Fruit fly (Drosophila melanogaster) whole organism: ENCODE data around the gene h-cup.

Experiments
- CG8478 ChIP-seq: fragments of >200 bp; optimal IDR thresholded peaks from 2 replicates; lab custom pipeline; 2018; ENCODE audit warnings: inconsistent platforms
- EcR ChIP-seq, 2 experiments: fragments of >200 bp; optimal IDR thresholded peaks; 2 replicates each; lab custom pipeline; 2017; ENCODE audit warnings: missing biosample characterization in 2 of 2, missing genetic modification characterization in 2 of 2, missing genetic modification reagents in 2 of 2
- pan ChIP-seq: fragments of >200 bp; optimal IDR thresholded peaks from 2 replicates; lab custom pipeline; 2017
- psq ChIP-seq: fragments of >200 bp; optimal IDR thresholded peaks from 2 replicates; lab custom pipeline; 2017
- usp ChIP-seq: fragments of >200 bp; optimal IDR thresholded peaks from 2 replicates; lab custom pipeline; 2017; ENCODE audit warnings: missing biosample characterization, missing genetic modification characterization, mixed read lengths

DNA sequence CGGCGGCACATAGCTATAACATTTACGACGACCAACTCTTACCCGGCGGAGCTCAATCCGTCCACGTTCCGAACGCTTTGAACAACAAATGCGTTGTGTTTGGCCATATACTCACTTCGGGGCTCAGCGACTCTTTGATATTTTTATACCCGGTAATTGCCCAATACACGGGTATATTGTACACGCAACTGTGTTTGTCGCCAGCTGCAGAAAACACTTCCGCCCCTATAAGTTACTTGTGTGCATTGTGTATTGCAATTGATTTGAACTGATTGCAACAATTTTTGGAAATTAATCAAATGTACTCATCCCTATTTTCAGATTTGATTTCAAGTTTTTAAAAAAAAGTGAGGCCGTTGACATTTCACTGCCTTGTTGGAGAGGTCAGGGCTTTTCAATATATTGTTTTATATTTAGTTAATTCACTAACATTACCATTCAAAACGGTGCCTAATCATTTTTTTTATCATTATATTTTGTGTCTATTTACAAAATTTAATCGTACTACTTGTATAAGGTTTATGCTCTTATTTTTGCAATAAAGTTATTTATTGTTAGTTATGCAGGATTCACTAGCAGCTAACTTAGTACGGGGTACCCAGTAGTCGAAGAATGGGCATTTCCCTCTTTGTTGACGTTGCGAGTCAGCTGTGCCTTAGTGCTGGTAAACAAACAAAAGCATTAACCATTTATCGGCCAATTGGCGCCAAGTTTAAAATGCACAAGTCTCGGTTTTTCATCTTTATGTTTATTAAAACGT, 39.6 kb downstream of the h-cup start, which contains the start of gene Nagk:
- no peak for TF ChIP-seq psq (lab: Kevin White, UChicago)
- no peak for TF ChIP-seq EcR (GFP tag; optimal IDR thresholded peaks at IDR 0.05; lab: Kevin White, UChicago)
- TF ChIP-seq CG8478 (lab: Kevin White, UChicago): no peak
- peak; percentile 96 for TF ChIP-seq pan
- no peak for TF ChIP-seq usp
